Fruit fly (Drosophila melanogaster): ENCODE measurements around the gene ND-49.

DNA sequence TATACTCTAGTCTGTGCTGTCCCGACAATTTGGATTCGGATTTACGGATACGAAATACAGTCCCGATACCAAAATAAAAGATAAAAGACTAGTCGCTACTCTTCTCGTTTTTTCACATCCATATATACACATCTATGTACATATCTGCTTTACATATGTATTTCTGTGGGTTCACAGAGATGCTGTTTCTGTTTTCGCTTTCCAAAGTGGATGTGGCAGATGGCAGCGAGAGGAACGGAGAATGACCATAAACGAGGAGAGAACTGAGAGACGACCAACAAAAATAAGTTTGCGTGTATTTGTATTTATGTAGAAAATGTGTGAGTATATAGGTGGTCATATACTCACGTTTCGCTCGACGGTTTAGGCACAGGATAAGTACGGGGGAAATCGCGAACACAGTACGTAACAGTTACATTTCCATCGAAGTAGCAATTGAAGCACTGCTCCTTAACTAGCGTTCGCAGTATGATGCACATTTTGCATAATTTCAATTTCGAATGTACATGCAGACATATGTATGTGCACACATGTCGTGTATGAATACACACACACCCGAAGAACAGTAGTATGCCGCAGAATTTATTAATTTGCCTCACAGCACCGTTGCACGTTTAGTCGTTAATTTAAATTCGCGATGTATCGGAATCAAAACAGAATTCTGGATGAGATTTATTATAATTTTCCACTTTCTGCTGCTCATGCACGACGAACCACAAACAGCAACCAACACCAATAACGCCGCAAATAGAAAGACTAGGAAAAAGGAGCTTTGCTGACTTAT lies 14.1 kb downstream of the ND-49 start, which contains the start of gene Tdg:
- TF ChIP-seq spab (GFP tag; optimal IDR thresholded peaks at IDR 0.05) (no peak), fkh (GFP tag; optimal IDR thresholded peaks at IDR 0.05) (no peak), Gug (GFP tag; IDR thresholded peaks at IDR 0.05) (no peak), CG7368 (GFP tag; optimal IDR thresholded peaks at IDR 0.05) (no peak), CG1621 (tag; optimal IDR thresholded peaks at IDR 0.05) (no peak)

Data from whole organism, prepupa.